Worm (Caenorhabditis elegans): ENCODE results near the gene C54C6.7.

DNA sequence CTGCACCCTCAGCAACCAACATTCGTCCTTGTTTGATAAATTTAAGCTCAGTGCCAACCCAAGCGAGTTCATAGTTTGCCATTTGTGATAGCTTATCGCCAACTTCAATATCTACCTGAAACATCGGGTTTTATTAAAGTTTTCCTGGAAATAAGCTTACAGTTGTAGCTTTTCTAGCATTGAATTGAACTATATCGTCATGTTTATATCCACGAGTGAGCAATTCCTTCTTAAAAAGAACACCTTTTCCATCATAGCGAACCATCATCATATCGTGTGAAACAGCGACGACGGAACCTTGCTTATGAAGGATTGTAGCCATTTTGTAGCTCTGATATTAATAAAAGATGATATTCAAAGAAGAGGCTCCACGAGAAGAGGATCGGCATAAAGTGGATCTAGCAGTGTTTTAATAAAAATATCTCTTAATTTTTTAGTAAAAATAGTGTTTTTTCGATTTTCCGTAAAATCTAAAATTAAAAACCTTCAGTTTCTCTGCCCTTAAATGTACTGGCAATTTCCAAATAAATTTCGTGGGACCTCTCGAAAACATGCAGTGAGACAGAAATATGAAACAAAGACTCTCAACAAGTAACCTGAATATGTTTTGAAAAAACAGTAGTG is 43.9 kb downstream of the C54C6.7 start, which contains the start of gene M01F1.8:
- no peak for TF ChIP-seq lin-11 (tag; optimal IDR thresholded peaks at IDR 0.05)
- TF ChIP-seq blmp-1 (tag; optimal IDR thresholded peaks at IDR 0.05; ENCODE audit: insufficient read depth): no peak
- TF ChIP-seq skn-1 (tag; optimal IDR thresholded peaks at IDR 0.05): no peak
- TF ChIP-seq snpc-4 (tag; optimal IDR thresholded peaks at IDR 0.05): no peak
- no peak for TF ChIP-seq fos-1 (tag; optimal IDR thresholded peaks at IDR 0.05)
- TF ChIP-seq nhr-11 (tag; optimal IDR thresholded peaks at IDR 0.05): no peak
- no peak for TF ChIP-seq aly-2 (tag; optimal IDR thresholded peaks at IDR 0.05)
- no peak for TF ChIP-seq gmeb-1 (tag; optimal IDR thresholded peaks at IDR 0.05)
- no peak for TF ChIP-seq nhr-12 (tag; optimal IDR thresholded peaks at IDR 0.05)
- TF ChIP-seq R02D3.7 (tag; optimal IDR thresholded peaks at IDR 0.05): no peak
- TF ChIP-seq elt-3 (tag; optimal IDR thresholded peaks at IDR 0.05): no peak
